Fruit fly (Drosophila melanogaster) whole organism, embryonic: ENCODE results near the gene Sdhaf3.

Experiments
- Abd-B ChIP-seq: fragments of 200-800 bp; sonication (Bioruptor generic); optimal IDR thresholded peaks from 2 replicates; lab custom pipeline; 2018; ENCODE audit warnings: missing biosample characterization, mild to moderate bottlenecking, missing genetic modification characterization, moderate library complexity
- Atf-2 ChIP-seq: fragments of 200-800 bp; sonication (Bioruptor generic); optimal IDR thresholded peaks from 2 replicates; lab custom pipeline; 2016; ENCODE audit warnings: missing biosample characterization, missing genetic modification characterization
- Bgb ChIP-seq: fragments of 200-800 bp; sonication (Bioruptor generic); IDR thresholded peaks from 2 replicates; pipeline ENCODE4 v1.3.6; 2022; ENCODE audit warnings: missing biosample characterization, missing genetic modification characterization; ENCODE audit not compliant: partially characterized antibody
- BtbVII ChIP-seq: fragments of 200-800 bp; sonication (Bioruptor generic); optimal IDR thresholded peaks from 3 replicates; lab custom pipeline; 2017; ENCODE audit warnings: missing biosample characterization, mild to moderate bottlenecking, missing genetic modification characterization
- CG10147 ChIP-seq: fragments of 200-800 bp; sonication (Bioruptor generic); optimal IDR thresholded peaks from 2 replicates; lab custom pipeline; 2019; ENCODE audit warnings: missing biosample characterization, mild to moderate bottlenecking, missing genetic modification characterization, moderate library complexity
- CG10431 ChIP-seq: fragments of 200-800 bp; sonication (Bioruptor generic); optimal IDR thresholded peaks from 3 replicates; lab custom pipeline; 2018; ENCODE audit warnings: missing biosample characterization, mild to moderate bottlenecking, missing genetic modification characterization
- CG11560 ChIP-seq: fragments of 200-800 bp; sonication (Bioruptor generic); IDR thresholded peaks from 3 replicates; pipeline ENCODE4 v1.3.6; 2022; ENCODE audit warnings: missing biosample characterization, missing genetic modification characterization
- CG12071 ChIP-seq: fragments of 200-800 bp; sonication (Bioruptor generic); optimal IDR thresholded peaks from 3 replicates; lab custom pipeline; 2018; ENCODE audit warnings: missing biosample characterization, mild to moderate bottlenecking, missing genetic modification characterization
- CG12299 ChIP-seq: fragments of 200-800 bp; sonication (Bioruptor generic); optimal IDR thresholded peaks from 2 replicates; lab custom pipeline; 2018; ENCODE audit warnings: missing biosample characterization, mild to moderate bottlenecking, missing genetic modification characterization
- CG13287 ChIP-seq: fragments of 200-800 bp; sonication (Bioruptor generic); IDR thresholded peaks from 2 replicates; pipeline ENCODE4 v1.3.6; 2022; ENCODE audit warnings: missing biosample characterization, missing genetic modification characterization; ENCODE audit not compliant: partially characterized antibody
- CG13894 ChIP-seq: fragments of 200-800 bp; sonication (Bioruptor generic); optimal IDR thresholded peaks from 3 replicates; lab custom pipeline; 2018; ENCODE audit warnings: missing biosample characterization, mild to moderate bottlenecking, missing genetic modification characterization, moderate library complexity
- CG14050 ChIP-seq: fragments of 200-800 bp; sonication (Bioruptor generic); IDR thresholded peaks from 3 replicates; pipeline ENCODE4 v1.3.6; 2022; ENCODE audit warnings: missing biosample characterization, missing genetic modification characterization
- CG15514 ChIP-seq: fragments of 200-800 bp; sonication (Bioruptor generic); optimal IDR thresholded peaks from 3 replicates; lab custom pipeline; 2017; ENCODE audit warnings: missing biosample characterization, missing genetic modification characterization, mild to moderate bottlenecking, moderate library complexity, missing genetic modification reagents
- CG1603 ChIP-seq: fragments of 200-800 bp; sonication (Bioruptor generic); optimal IDR thresholded peaks from 2 replicates; lab custom pipeline; 2019; ENCODE audit warnings: missing biosample characterization, mild to moderate bottlenecking, missing genetic modification characterization, moderate library complexity
- CG1647 ChIP-seq: fragments of 200-800 bp; sonication (Bioruptor generic); optimal IDR thresholded peaks from 3 replicates; lab custom pipeline; 2016; ENCODE audit warnings: missing biosample characterization, missing genetic modification characterization
- CG30020 ChIP-seq: fragments of 200-800 bp; optimal IDR thresholded peaks from 2 replicates; lab custom pipeline; 2019; ENCODE audit warnings: missing biosample characterization, mild to moderate bottlenecking, missing genetic modification characterization, moderate library complexity
- CG31365 ChIP-seq: fragments of 200-800 bp; sonication (Bioruptor generic); optimal IDR thresholded peaks from 2 replicates; lab custom pipeline; 2018; ENCODE audit warnings: missing biosample characterization, mild to moderate bottlenecking, missing genetic modification characterization
- CG32772 ChIP-seq: fragments of 200-800 bp; sonication (Bioruptor generic); IDR thresholded peaks from 2 replicates; pipeline ENCODE4 v1.3.6; 2022; ENCODE audit warnings: missing biosample characterization, missing genetic modification characterization
- CG34376 ChIP-seq: fragments of 200-800 bp; sonication (Bioruptor generic); optimal IDR thresholded peaks from 2 replicates; lab custom pipeline; 2018; ENCODE audit warnings: missing biosample characterization, mild to moderate bottlenecking, missing genetic modification characterization
- CG4820 ChIP-seq: fragments of 200-800 bp; sonication (Bioruptor generic); optimal IDR thresholded peaks from 3 replicates; lab custom pipeline; 2016; ENCODE audit warnings: missing biosample characterization, missing genetic modification characterization
- CG5245 ChIP-seq: fragments of 200-800 bp; sonication (Bioruptor generic); optimal IDR thresholded peaks from 3 replicates; lab custom pipeline; 2016; ENCODE audit warnings: missing biosample characterization, missing genetic modification characterization
- CG6254 ChIP-seq: fragments of 200-800 bp; sonication (Bioruptor generic); optimal IDR thresholded peaks from 3 replicates; lab custom pipeline; 2017; ENCODE audit warnings: mild to moderate bottlenecking, missing biosample characterization, missing genetic modification reagents, missing genetic modification characterization
- CG7839 ChIP-seq: fragments of 200-800 bp; sonication (Bioruptor generic); optimal IDR thresholded peaks from 3 replicates; lab custom pipeline; 2018; ENCODE audit warnings: missing biosample characterization, mild to moderate bottlenecking, missing genetic modification characterization, moderate library complexity
- CG7928 ChIP-seq: fragments of 200-800 bp; sonication (Bioruptor generic); optimal IDR thresholded peaks from 2 replicates; lab custom pipeline; 2017; ENCODE audit warnings: missing biosample characterization, mild to moderate bottlenecking, missing genetic modification characterization
- CG9932 ChIP-seq: fragments of 200-800 bp; sonication (Bioruptor generic); IDR thresholded peaks from 2 replicates; pipeline ENCODE4 v1.3.6; 2022; ENCODE audit warnings: missing biosample characterization, missing genetic modification characterization
- CoRest ChIP-seq: fragments of 200-800 bp; sonication (Bioruptor generic); optimal IDR thresholded peaks from 3 replicates; lab custom pipeline; 2018; ENCODE audit warnings: missing biosample characterization, mild to moderate bottlenecking, missing genetic modification characterization, moderate library complexity
- E2f1 ChIP-seq: fragments of 200-800 bp; sonication (Bioruptor generic); IDR thresholded peaks from 2 replicates; pipeline ENCODE4 v1.3.6; 2022; ENCODE audit warnings: missing biosample characterization, missing genetic modification characterization
- ERR ChIP-seq: fragments of 200-800 bp; sonication (Bioruptor generic); optimal IDR thresholded peaks from 2 replicates; lab custom pipeline; 2016; ENCODE audit warnings: missing biosample characterization, missing genetic modification characterization
- Eip74EF ChIP-seq, 2 experiments: fragments of 200-800 bp in 1 of 2; fragments of >200 bp in 1 of 2; sonication (Bioruptor generic) in 1 of 2; optimal IDR thresholded peaks; 2 replicates each; lab custom pipeline; 2017 to 2019; ENCODE audit warnings: missing biosample characterization in 2 of 2, missing genetic modification characterization in 2 of 2, mild to moderate bottlenecking in 1 of 2, moderate library complexity in 1 of 2
- H2.0 ChIP-seq: fragments of 200-800 bp; sonication (Bioruptor generic); IDR thresholded peaks from 2 replicates; pipeline ENCODE4 v1.3.6; 2022; ENCODE audit warnings: missing biosample characterization, missing genetic modification characterization
- HLH3B ChIP-seq: fragments of 200-800 bp; sonication (Bioruptor generic); IDR thresholded peaks from 2 replicates; pipeline ENCODE4 v1.3.6; 2022; ENCODE audit warnings: missing biosample characterization, missing genetic modification characterization
- MTF-1 ChIP-seq: fragments of 200-800 bp; sonication (Bioruptor generic); optimal IDR thresholded peaks from 2 replicates; lab custom pipeline; 2018; ENCODE audit warnings: missing biosample characterization, mild to moderate bottlenecking, missing genetic modification characterization, borderline replicate concordance
- Med ChIP-seq: fragments of 200-800 bp; sonication (Bioruptor generic); peaks from one replicate; lab custom pipeline; 2016; ENCODE audit warnings: missing biosample characterization, missing genetic modification characterization, mild to moderate bottlenecking, inconsistent platforms, moderate library complexity
- Oli ChIP-seq: fragments of 200-800 bp; sonication (Bioruptor generic); optimal IDR thresholded peaks from 2 replicates; lab custom pipeline; 2018; ENCODE audit warnings: missing biosample characterization, mild to moderate bottlenecking, missing genetic modification characterization, moderate library complexity
- Optix ChIP-seq: fragments of 200-800 bp; sonication (Bioruptor generic); IDR thresholded peaks from 3 replicates; pipeline ENCODE4 v1.3.6; 2022; ENCODE audit warnings: missing biosample characterization, missing genetic modification characterization
- PHDP ChIP-seq: fragments of 200-800 bp; sonication (Bioruptor generic); optimal IDR thresholded peaks from 3 replicates; lab custom pipeline; 2018; ENCODE audit warnings: missing biosample characterization, mild to moderate bottlenecking, missing genetic modification characterization, moderate library complexity
- Taf1 ChIP-seq: fragments of 200-800 bp; sonication (Bioruptor generic); IDR thresholded peaks from 2 replicates; pipeline ENCODE4 v1.3.6; 2022; ENCODE audit warnings: missing biosample characterization, missing genetic modification characterization
- bowl ChIP-seq: fragments of 200-800 bp; sonication (Bioruptor generic); IDR thresholded peaks from 2 replicates; pipeline ENCODE4 v1.3.6; 2022; ENCODE audit warnings: missing biosample characterization, missing genetic modification characterization
- cato ChIP-seq: fragments of 200-800 bp; sonication (Bioruptor generic); optimal IDR thresholded peaks from 2 replicates; lab custom pipeline; 2016; ENCODE audit warnings: missing biosample characterization, missing genetic modification characterization, borderline replicate concordance
- chif ChIP-seq, 2 experiments: fragments of 200-800 bp; sonication (Bioruptor generic); optimal IDR thresholded peaks; 3 replicates each; lab custom pipeline; 2016; ENCODE audit warnings: missing biosample characterization in 2 of 2, missing genetic modification characterization in 2 of 2
- eve ChIP-seq, 2 experiments: fragments of >200 bp; optimal IDR thresholded peaks; 2 replicates each; lab custom pipeline; 2017; ENCODE audit warnings: missing biosample characterization in 2 of 2, missing genetic modification characterization in 2 of 2
- fd64A ChIP-seq: fragments of 200-800 bp; sonication (Bioruptor generic); optimal IDR thresholded peaks from 3 replicates; lab custom pipeline; 2018; ENCODE audit warnings: missing biosample characterization, mild to moderate bottlenecking, missing genetic modification characterization
- lilli ChIP-seq: fragments of 200-800 bp; sonication (Bioruptor generic); optimal IDR thresholded peaks from 3 replicates; lab custom pipeline; 2016; ENCODE audit warnings: missing biosample characterization, missing genetic modification characterization
- lmd ChIP-seq: fragments of 200-800 bp; sonication (Bioruptor generic); IDR thresholded peaks from 2 replicates; pipeline ENCODE4 v1.3.6; 2022; ENCODE audit warnings: missing biosample characterization, missing genetic modification characterization
- pho ChIP-seq: fragments of 200-800 bp; sonication (Bioruptor generic); optimal IDR thresholded peaks from 2 replicates; lab custom pipeline; 2016; ENCODE audit warnings: missing biosample characterization, missing genetic modification characterization
- scrt ChIP-seq: fragments of 200-800 bp; sonication (Bioruptor generic); optimal IDR thresholded peaks from 2 replicates; lab custom pipeline; 2018; ENCODE audit warnings: missing biosample characterization, mild to moderate bottlenecking, missing genetic modification characterization, moderate library complexity
- sqz ChIP-seq: fragments of 200-800 bp; sonication (Bioruptor generic); optimal IDR thresholded peaks from 3 replicates; lab custom pipeline; 2018; ENCODE audit warnings: missing biosample characterization, mild to moderate bottlenecking, missing genetic modification characterization
- tna ChIP-seq: fragments of 200-800 bp; sonication (Bioruptor generic); IDR thresholded peaks from 2 replicates; pipeline ENCODE4 v1.3.6; 2022; ENCODE audit warnings: missing biosample characterization, missing genetic modification characterization; ENCODE audit not compliant: partially characterized antibody
- trem ChIP-seq: fragments of 200-800 bp; optimal IDR thresholded peaks from 3 replicates; lab custom pipeline; 2019; ENCODE audit warnings: missing biosample characterization, mild to moderate bottlenecking, missing genetic modification characterization, moderate library complexity
- ttk ChIP-seq: fragments of 200-800 bp; sonication (Bioruptor generic); IDR thresholded peaks from 2 replicates; pipeline ENCODE4 v2.1.2; 2022; ENCODE audit warnings: missing biosample characterization, missing genetic modification characterization

The Sdhaf3 gene

DNA sequence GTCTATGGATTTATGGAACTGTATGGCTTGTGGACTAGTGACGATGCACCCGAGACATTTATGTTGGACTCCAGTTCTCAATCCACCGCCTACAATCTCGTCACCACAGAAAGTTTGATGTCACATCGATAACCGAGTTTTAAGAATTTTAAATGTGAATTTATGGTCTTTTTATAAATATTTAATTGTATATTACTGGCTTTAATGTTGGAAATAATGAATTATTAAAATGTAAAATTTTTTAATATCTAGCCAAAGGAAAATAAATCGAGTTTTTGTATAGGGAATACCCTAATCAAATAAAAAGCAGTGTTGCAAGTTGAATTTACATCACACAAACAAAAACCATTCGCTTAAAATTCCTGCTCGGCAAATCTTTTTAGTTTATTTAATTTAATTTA is 49.6 kb downstream of the Sdhaf3 start, which contains the start of gene Fntb (continued):
- no peak for TF ChIP-seq fd64A
- TF ChIP-seq E2f1 (GFP tag; lab: Robert Waterston, UW), result peak; percentile 23; the same call in 1 of the 2 replicates
- TF ChIP-seq sqz, result no peak
- TF ChIP-seq Eip74EF (GFP tag; optimal IDR thresholded peaks at IDR 0.05; lab: Kevin White, UChicago), result no peak
- peak; percentile 44 for TF ChIP-seq CG34376 (GFP tag; lab: Kevin White, UChicago)
- TF ChIP-seq HLH3B (GFP tag; lab: Robert Waterston, UW), result 0 out of 2 replicates have a peak, but pooled peaks have one; percentile 44
- no peak for TF ChIP-seq Atf-2 (GFP tag; lab: Kevin White, UChicago)
- TF ChIP-seq ERR (GFP tag; lab: Kevin White, UChicago), result no peak
- no peak for TF ChIP-seq CG12071 (GFP tag; lab: Kevin White, UChicago)
- TF ChIP-seq H2.0 (GFP tag; lab: Robert Waterston, UW), result peak; percentile 39
- no peak for TF ChIP-seq eve (GFP tag; optimal IDR thresholded peaks at IDR 0.05; lab: Kevin White, UChicago)
- TF ChIP-seq lmd (GFP tag; lab: Robert Waterston, UW), result peak; percentile 63; the same call in 1 of the 2 replicates
- TF ChIP-seq pho (GFP tag; lab: Kevin White, UChicago), result peak; percentile 20
- peak; percentile 48; the same call in 1 of the 2 replicates for TF ChIP-seq ttk
- peak; percentile 74 for TF ChIP-seq lilli (GFP tag; lab: Kevin White, UChicago)
- TF ChIP-seq BtbVII, result peak; percentile 56
- TF ChIP-seq MTF-1 (GFP tag; lab: Kevin White, UChicago), result no peak
- TF ChIP-seq Taf1, result no peak
- no peak for TF ChIP-seq CG7839 (tag; lab: Kevin White, UChicago)
- peak; percentile 52; the same call in 1 of the 2 replicates for TF ChIP-seq CG32772 (GFP tag; lab: Robert Waterston, UW)
- TF ChIP-seq Abd-B, result peak; percentile 74
- peak; percentile 5 for TF ChIP-seq CG5245 (GFP tag; lab: Kevin White, UChicago)
- no peak for TF ChIP-seq Optix (GFP tag; lab: Robert Waterston, UW)
- TF ChIP-seq CG1647 (GFP tag; lab: Kevin White, UChicago), result no peak
- TF ChIP-seq Med (GFP tag; lab: Kevin White, UChicago), result peak; percentile 57
- TF ChIP-seq CG11560 (tag; lab: Robert Waterston, UW), result no peak
- peak; percentile 30 for TF ChIP-seq cato (GFP tag; lab: Kevin White, UChicago)
- peak; percentile 64 for TF ChIP-seq CG4820 (GFP tag; lab: Kevin White, UChicago)
- no peak for TF ChIP-seq CG1603
- peak; percentile 82 for TF ChIP-seq CoRest (tag; lab: Kevin White, UChicago)
- no peak for TF ChIP-seq Bgb (GFP tag; lab: Robert Waterston, UW)
- TF ChIP-seq CG14050 (GFP tag; lab: Robert Waterston, UW), result peak; percentile 42; the same call in 2 of the 3 replicates
- no peak for TF ChIP-seq CG10431 (GFP tag; lab: Kevin White, UChicago)
- TF ChIP-seq chif (GFP tag; optimal IDR thresholded peaks at IDR 0.05; lab: Kevin White, UChicago), result peak in 1 of 2 experiments; percentile 36
- peak; percentile 48 for TF ChIP-seq CG12299 (tag; lab: Kevin White, UChicago)
- TF ChIP-seq PHDP (tag; lab: Kevin White, UChicago), result peak; percentile 81
- TF ChIP-seq CG10147, result peak; percentile 71
- no peak for TF ChIP-seq bowl
- peak; percentile 46 for TF ChIP-seq scrt (GFP tag; lab: Kevin White, UChicago)
- TF ChIP-seq CG30020 (tag; lab: Kevin White, UChicago), result peak; percentile 62
- TF ChIP-seq Oli, result peak; percentile 68
- peak; percentile 5 for TF ChIP-seq CG7928
- TF ChIP-seq CG13287 (GFP tag; lab: Robert Waterston, UW), result peak; percentile 50; the same call in 1 of the 2 replicates
- peak; percentile 71 for TF ChIP-seq CG9932 (GFP tag; lab: Robert Waterston, UW)
- TF ChIP-seq CG6254 (GFP tag; lab: Kevin White, UChicago), result no peak
- no peak for TF ChIP-seq tna (GFP tag; lab: Robert Waterston, UW)
- TF ChIP-seq CG15514 (GFP tag; lab: Kevin White, UChicago), result peak; percentile 68
- peak; percentile 12 for TF ChIP-seq CG31365 (tag; lab: Kevin White, UChicago)
- TF ChIP-seq CG13894 (tag; lab: Kevin White, UChicago), result no peak
- peak; percentile 74 for TF ChIP-seq trem
